Worm (Caenorhabditis elegans) whole organism, L2 larva: ENCODE results near the gene coq-2.
A peak's percentile ranks its signal among the peaks of the same experiment; 100 is the strongest.

ENCODE experiments used
- C34F6.9 ChIP-seq: fragments of 150-350 bp; optimal IDR thresholded peaks from 2 replicates; lab custom pipeline; 2014; ENCODE audit warnings: missing biosample characterization, missing genetic modification characterization
- F13H6.1 ChIP-seq: sonication (generic microtip); optimal IDR thresholded peaks from 2 replicates; lab custom pipeline; 2016; ENCODE audit warnings: missing genetic modification characterization, missing compliant biosample characterization
- R02D3.7 ChIP-seq: fragments of 150-350 bp; optimal IDR thresholded peaks from 2 replicates; lab custom pipeline; 2014; ENCODE audit warnings: missing biosample characterization, missing genetic modification characterization
- Y55F3AM.14 ChIP-seq: fragments of 200-800 bp; sonication (Bioruptor generic); optimal IDR thresholded peaks from 2 replicates; lab custom pipeline; 2018; ENCODE audit warnings: mild to moderate bottlenecking, missing genetic modification characterization, missing compliant biosample characterization
- ZK546.5 ChIP-seq: sonication (generic microtip); optimal IDR thresholded peaks from 2 replicates; lab custom pipeline; 2017; ENCODE audit warnings: missing biosample characterization, missing genetic modification characterization
- alr-1 ChIP-seq: fragments of 150-350 bp; optimal IDR thresholded peaks from 2 replicates; lab custom pipeline; 2014; ENCODE audit warnings: missing biosample characterization, missing genetic modification characterization
- aly-2 ChIP-seq: fragments of 150-350 bp; optimal IDR thresholded peaks from 2 replicates; lab custom pipeline; 2014; ENCODE audit warnings: missing biosample characterization, missing genetic modification characterization
- ama-1 ChIP-seq: fragments of 150-350 bp; optimal IDR thresholded peaks from 2 replicates; lab custom pipeline; 2018; ENCODE audit warnings: inconsistent platforms
- blmp-1 ChIP-seq: sonication (generic microtip); optimal IDR thresholded peaks from 2 replicates; lab custom pipeline; 2017; ENCODE audit warnings: missing genetic modification characterization, mild to moderate bottlenecking, missing compliant biosample characterization, antibody characterized with exemption, moderate library complexity; ENCODE audit not compliant: insufficient read depth
- ceh-82 ChIP-seq: fragments of 150-350 bp; optimal IDR thresholded peaks from 2 replicates; lab custom pipeline; 2014; ENCODE audit warnings: missing biosample characterization, missing genetic modification characterization
- crh-2 ChIP-seq: sonication (generic microtip); optimal IDR thresholded peaks from 2 replicates; lab custom pipeline; 2017; ENCODE audit warnings: missing biosample characterization, missing genetic modification characterization
- dmd-4 ChIP-seq: sonication (generic microtip); optimal IDR thresholded peaks from 2 replicates; lab custom pipeline; 2017; ENCODE audit warnings: missing biosample characterization, missing genetic modification characterization
- fos-1 ChIP-seq: fragments of 150-350 bp; optimal IDR thresholded peaks from 2 replicates; lab custom pipeline; 2014; ENCODE audit warnings: missing biosample characterization, missing genetic modification characterization
- gmeb-1 ChIP-seq: fragments of 150-350 bp; optimal IDR thresholded peaks from 2 replicates; lab custom pipeline; 2014; ENCODE audit warnings: missing biosample characterization, missing genetic modification characterization
- lin-11 ChIP-seq: fragments of 150-350 bp; sonication (generic microtip); optimal IDR thresholded peaks from 2 replicates; lab custom pipeline; 2014; ENCODE audit warnings: missing biosample characterization, missing genetic modification characterization, inconsistent platforms, mixed read lengths
- lin-13 ChIP-seq: fragments of 150-350 bp; optimal IDR thresholded peaks from 2 replicates; lab custom pipeline; 2014; ENCODE audit warnings: missing biosample characterization, missing genetic modification reagents, missing genetic modification characterization
- lsy-2 ChIP-seq, 2 experiments: fragments of 150-350 bp in 1 of 2; sonication (generic microtip) in 1 of 2; optimal IDR thresholded peaks; 2 replicates each; lab custom pipeline; 2014 to 2017; ENCODE audit warnings: missing biosample characterization in 2 of 2, missing genetic modification characterization in 2 of 2
- mdl-1 ChIP-seq, 2 experiments: fragments of 150-350 bp in 1 of 2; sonication (generic microtip) in 1 of 2; optimal IDR thresholded peaks; 2 replicates each; lab custom pipeline; 2017; ENCODE audit warnings: missing biosample characterization in 2 of 2, missing genetic modification characterization in 2 of 2
- nhr-10 ChIP-seq: sonication (generic microtip); optimal IDR thresholded peaks from 2 replicates; lab custom pipeline; 2017; ENCODE audit warnings: missing biosample characterization, missing genetic modification characterization
- nhr-11 ChIP-seq: fragments of 150-350 bp; optimal IDR thresholded peaks from 2 replicates; lab custom pipeline; 2014; ENCODE audit warnings: missing biosample characterization, missing genetic modification characterization
- nhr-12 ChIP-seq: fragments of 150-350 bp; optimal IDR thresholded peaks from 2 replicates; lab custom pipeline; 2014; ENCODE audit warnings: missing biosample characterization, missing genetic modification characterization
- nhr-129 ChIP-seq: fragments of 150-350 bp; optimal IDR thresholded peaks from 2 replicates; lab custom pipeline; 2014; ENCODE audit warnings: missing biosample characterization, missing genetic modification characterization
- nhr-21 ChIP-seq: fragments of 150-350 bp; optimal IDR thresholded peaks from 2 replicates; lab custom pipeline; 2014; ENCODE audit warnings: missing biosample characterization, missing genetic modification characterization
- nhr-23 ChIP-seq: fragments of 150-350 bp; optimal IDR thresholded peaks from 2 replicates; lab custom pipeline; 2014; ENCODE audit warnings: missing biosample characterization, missing genetic modification reagents, missing genetic modification characterization
- nhr-237 ChIP-seq: fragments of 150-350 bp; optimal IDR thresholded peaks from 2 replicates; lab custom pipeline; 2014; ENCODE audit warnings: missing biosample characterization, missing genetic modification characterization
- nhr-6 ChIP-seq: fragments of 150-350 bp; optimal IDR thresholded peaks from 2 replicates; lab custom pipeline; 2014; ENCODE audit warnings: missing biosample characterization, missing genetic modification characterization
- nhr-77 ChIP-seq: fragments of 150-350 bp; optimal IDR thresholded peaks from 2 replicates; lab custom pipeline; 2014; ENCODE audit warnings: missing biosample characterization, missing genetic modification characterization
- peb-1 ChIP-seq: fragments of 150-350 bp; optimal IDR thresholded peaks from 2 replicates; lab custom pipeline; 2014; ENCODE audit warnings: missing biosample characterization, missing genetic modification characterization
- sem-4 ChIP-seq: fragments of 150-350 bp; optimal IDR thresholded peaks from 2 replicates; lab custom pipeline; 2014; ENCODE audit warnings: missing biosample characterization, missing genetic modification reagents, missing genetic modification characterization
- skn-1 ChIP-seq: sonication (generic microtip); optimal IDR thresholded peaks from 2 replicates; lab custom pipeline; 2017; ENCODE audit warnings: missing biosample characterization, missing genetic modification characterization
- sma-3 ChIP-seq: sonication (generic microtip); optimal IDR thresholded peaks from 2 replicates; lab custom pipeline; 2016; ENCODE audit warnings: missing genetic modification reagents, missing genetic modification characterization, missing compliant biosample characterization
- sma-9 ChIP-seq, 2 experiments: fragments of 150-350 bp in 1 of 2; sonication (generic microtip) in 1 of 2; optimal IDR thresholded peaks; 2 replicates each; lab custom pipeline; 2014 to 2016; ENCODE audit warnings: missing genetic modification characterization in 2 of 2, mild to moderate bottlenecking in 1 of 2, missing biosample characterization in 1 of 2, missing compliant biosample characterization in 1 of 2, missing genetic modification reagents in 1 of 2, moderate library complexity in 1 of 2
- snpc-4 ChIP-seq: fragments of 150-350 bp; optimal IDR thresholded peaks from 2 replicates; lab custom pipeline; 2014; ENCODE audit warnings: missing biosample characterization, missing genetic modification characterization
- unc-55 ChIP-seq: fragments of 150-350 bp; sonication (generic microtip); optimal IDR thresholded peaks from 3 replicates; lab custom pipeline; 2014; ENCODE audit warnings: missing biosample characterization, missing genetic modification reagents, missing genetic modification characterization
- unc-62 ChIP-seq: fragments of 150-350 bp; optimal IDR thresholded peaks from 2 replicates; lab custom pipeline; 2014; ENCODE audit warnings: missing biosample characterization, missing genetic modification reagents, missing genetic modification characterization
- zag-1 ChIP-seq: fragments of 150-350 bp; optimal IDR thresholded peaks from 2 replicates; lab custom pipeline; 2014; ENCODE audit warnings: missing biosample characterization, missing genetic modification characterization
- ztf-1 ChIP-seq: fragments of 200-800 bp; sonication (Bioruptor generic); conservative IDR thresholded peaks from 2 replicates; pipeline ENCODE4 v1.3.6; 2022; ENCODE audit warnings: missing genetic modification characterization, missing compliant biosample characterization
- ztf-11 ChIP-seq: sonication (generic microtip); optimal IDR thresholded peaks from 2 replicates; lab custom pipeline; 2017; ENCODE audit warnings: missing biosample characterization, missing genetic modification characterization

The coq-2 gene

DNA sequence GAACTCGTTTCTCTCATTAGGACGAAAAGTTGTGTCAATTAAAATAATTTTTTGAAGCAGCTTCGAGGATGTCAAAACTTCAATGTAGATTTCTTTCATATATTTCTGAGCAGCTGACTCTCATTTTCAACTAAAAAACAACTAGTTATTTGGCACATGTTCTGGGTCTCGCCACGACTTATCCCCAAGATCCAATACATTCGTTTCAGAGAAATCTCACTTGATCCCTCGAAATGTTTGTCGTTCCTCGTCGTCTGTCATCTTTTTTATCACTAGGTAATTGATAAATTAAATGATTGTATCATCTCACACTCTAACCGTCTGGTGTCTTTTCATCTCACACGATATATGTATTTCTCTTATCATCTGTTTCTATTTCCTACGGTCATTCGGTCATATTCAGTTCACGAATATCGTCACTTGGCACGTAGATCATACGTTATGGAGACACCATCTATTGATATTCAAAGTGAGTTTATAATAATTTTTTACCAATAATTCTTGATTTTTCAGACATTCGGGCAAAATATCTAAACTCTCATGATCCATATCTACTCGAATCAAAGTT lies 26.3 kb downstream of the coq-2 start, which contains the start of the genes rpn-6.1 and F57B9.1:
TSS of gene rpn-6.1 (minus strand) at position 65 of the 568 bp plus-strand sequence.
TSS of gene F57B9.1 (plus strand) at position 154 of the 568 bp plus-strand sequence.
- no peak for TF ChIP-seq gmeb-1 (tag; lab: Kevin White, UChicago)
- TF ChIP-seq ceh-82 (tag; lab: Kevin White, UChicago), result no peak
- TF ChIP-seq nhr-23 (tag; lab: Kevin White, UChicago), result no peak
- TF ChIP-seq crh-2, result peak; percentile 21
- TF ChIP-seq ama-1 (lab: Kevin White, UChicago), result no peak
- no peak for TF ChIP-seq mdl-1 (tag; optimal IDR thresholded peaks at IDR 0.05; lab: Kevin White, UChicago)
- peak; percentile 82 for TF ChIP-seq fos-1 (tag; lab: Kevin White, UChicago)
- peak in 1 of 2 experiments; percentile 62 for TF ChIP-seq lsy-2 (tag; optimal IDR thresholded peaks at IDR 0.05; lab: Kevin White, UChicago)
- TF ChIP-seq sma-3, result no peak
- no peak for TF ChIP-seq aly-2 (tag; lab: Kevin White, UChicago)
- TF ChIP-seq ZK546.5 (tag; lab: Kevin White, UChicago), result no peak
- no peak for TF ChIP-seq nhr-237 (tag; lab: Kevin White, UChicago)
- no peak for TF ChIP-seq blmp-1 (tag; lab: Kevin White, UChicago)
- TF ChIP-seq nhr-12 (tag; lab: Kevin White, UChicago), result no peak
- no peak for TF ChIP-seq Y55F3AM.14 (GFP tag; lab: Kevin White, UChicago)
- TF ChIP-seq C34F6.9 (tag; lab: Kevin White, UChicago), result peak; percentile 48
- TF ChIP-seq zag-1 (tag; lab: Kevin White, UChicago), result no peak
- no peak for TF ChIP-seq R02D3.7
- TF ChIP-seq nhr-129 (tag; lab: Kevin White, UChicago), result peak; percentile 36
- no peak for TF ChIP-seq nhr-6 (tag; lab: Kevin White, UChicago)
- TF ChIP-seq peb-1, result no peak
- TF ChIP-seq skn-1 (tag; lab: Kevin White, UChicago), result peak; percentile 12
- no peak for TF ChIP-seq nhr-77
- peak; percentile 60 for TF ChIP-seq sma-9 (GFP tag; optimal IDR thresholded peaks at IDR 0.05; lab: Kevin White, UChicago)
- TF ChIP-seq sma-9 (tag; optimal IDR thresholded peaks at IDR 0.05; lab: Kevin White, UChicago), result no peak
- no peak for TF ChIP-seq nhr-10 (tag; lab: Kevin White, UChicago)
- no peak for TF ChIP-seq ztf-11

DNA sequence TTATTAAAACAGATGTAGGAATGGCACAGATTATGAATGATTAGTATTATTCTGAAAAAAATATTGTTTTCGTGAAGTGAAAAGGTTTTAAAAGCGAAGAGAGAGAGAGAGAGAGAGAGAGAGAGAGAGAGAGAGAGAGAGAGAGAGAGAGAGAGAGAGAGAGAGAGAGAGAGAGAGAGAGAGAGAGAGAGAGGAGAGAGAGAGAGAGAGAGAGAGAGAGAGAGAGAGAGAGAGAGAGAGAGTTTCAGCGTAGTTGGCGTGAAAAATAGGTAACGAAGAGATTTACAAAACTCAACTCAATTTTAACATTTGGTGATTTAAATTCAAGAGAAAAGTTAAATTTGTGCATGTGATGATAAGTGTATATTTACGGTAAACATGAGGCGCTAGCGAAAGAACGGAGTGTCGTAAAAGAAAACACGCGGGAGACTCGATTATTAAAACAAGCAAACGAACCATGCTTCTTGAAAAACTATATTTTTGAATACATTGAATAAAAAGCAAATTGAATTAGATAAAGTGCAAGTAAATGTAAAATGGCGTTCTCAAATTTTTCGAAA lies 32.4 kb downstream of the coq-2 start, which contains the start of gene panl-2:
TSS of gene panl-2 (minus strand) at position 51 of the 560 bp plus-strand sequence.
- no peak for TF ChIP-seq alr-1
- no peak for TF ChIP-seq ztf-1
- TF ChIP-seq crh-2, result peak; percentile 34
- no peak for TF ChIP-seq dmd-4
- no peak for TF ChIP-seq nhr-23 (tag; lab: Kevin White, UChicago)
- peak; percentile 60 to 87 for TF ChIP-seq lsy-2 (tag; optimal IDR thresholded peaks at IDR 0.05; lab: Kevin White, UChicago)
- no peak for TF ChIP-seq unc-62
- peak; percentile 86 for TF ChIP-seq gmeb-1 (tag; lab: Kevin White, UChicago)
- TF ChIP-seq ceh-82 (tag; lab: Kevin White, UChicago), result no peak
- no peak for TF ChIP-seq nhr-77
- no peak for TF ChIP-seq sem-4 (tag; lab: Kevin White, UChicago)
- TF ChIP-seq R02D3.7, result peak; percentile 80
- no peak for TF ChIP-seq nhr-237 (tag; lab: Kevin White, UChicago)
- no peak for TF ChIP-seq mdl-1 (tag; optimal IDR thresholded peaks at IDR 0.05; lab: Kevin White, UChicago)
- no peak for TF ChIP-seq snpc-4 (tag; lab: Kevin White, UChicago)
- no peak for TF ChIP-seq Y55F3AM.14 (GFP tag; lab: Kevin White, UChicago)
- TF ChIP-seq nhr-21, result no peak
- no peak for TF ChIP-seq lin-11
- peak; percentile 57 for TF ChIP-seq nhr-129 (tag; lab: Kevin White, UChicago)
- TF ChIP-seq C34F6.9 (tag; lab: Kevin White, UChicago), result peak; percentile 71
- no peak for TF ChIP-seq F13H6.1 (tag; lab: Kevin White, UChicago)
- peak; percentile 28 for TF ChIP-seq lin-13 (GFP tag; lab: Kevin White, UChicago)
- TF ChIP-seq nhr-10 (tag; lab: Kevin White, UChicago), result no peak
- no peak for TF ChIP-seq ZK546.5 (tag; lab: Kevin White, UChicago)
- no peak for TF ChIP-seq nhr-11
- peak; percentile 32 for TF ChIP-seq sma-9 (GFP tag; optimal IDR thresholded peaks at IDR 0.05; lab: Kevin White, UChicago)
- TF ChIP-seq sma-9 (tag; optimal IDR thresholded peaks at IDR 0.05; lab: Kevin White, UChicago), result no peak
- TF ChIP-seq sma-3, result no peak
- peak; percentile 77 for TF ChIP-seq unc-55 (GFP tag; lab: Kevin White, UChicago)
- TF ChIP-seq, all 48 proteins: peak for 9
